Worm (Caenorhabditis elegans): ENCODE measurements around the gene C14A4.6.

Gene C14A4.6

DNA sequence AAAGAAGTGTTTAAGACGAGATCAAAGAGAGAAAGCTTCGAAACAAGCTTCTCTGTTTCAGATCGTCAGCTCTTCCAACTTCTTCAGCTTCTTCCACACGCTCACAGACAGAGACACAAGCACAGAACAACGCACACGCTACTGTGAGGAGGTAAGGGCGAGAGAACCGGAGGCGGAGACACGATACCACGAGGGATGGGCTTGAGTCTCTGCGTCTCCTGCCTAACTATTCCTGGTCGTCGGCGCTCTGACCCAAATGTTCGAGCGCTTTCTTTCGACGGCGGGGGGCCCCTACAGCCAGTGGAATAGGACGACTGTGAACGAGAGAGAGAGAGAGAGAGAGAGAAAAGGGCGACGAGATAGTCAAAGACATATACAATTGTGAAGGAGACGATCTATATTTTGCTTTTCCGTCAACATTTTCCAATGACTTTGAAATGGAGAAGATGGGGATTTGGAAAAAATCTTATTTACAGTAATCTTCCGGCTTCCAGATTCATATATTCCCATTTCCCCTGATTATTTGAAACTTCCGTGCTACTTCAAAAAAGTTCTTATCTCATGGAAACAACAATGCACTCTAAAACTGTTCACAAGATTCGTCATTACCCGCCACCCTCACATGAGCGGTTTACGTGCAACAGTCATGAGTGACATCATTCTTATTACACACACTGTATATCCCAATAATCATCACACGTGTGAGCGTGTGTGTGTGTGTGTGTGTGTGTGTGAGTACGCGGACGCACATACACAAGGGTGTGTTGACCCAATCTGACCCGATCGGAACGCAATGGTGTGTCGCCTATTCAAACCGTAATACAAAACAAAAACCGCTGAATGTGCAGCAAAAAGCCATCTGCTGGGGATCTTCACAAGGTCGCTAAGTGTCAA lies 45.6 kb downstream of the C14A4.6 start (continued):
- no peak for TF ChIP-seq sox-2 (GFP tag; IDR thresholded peaks at IDR 0.05)
- no peak for TF ChIP-seq nhr-11 (tag; optimal IDR thresholded peaks at IDR 0.05)
- peak; percentile 2 for TF ChIP-seq gmeb-2 (tag; optimal IDR thresholded peaks at IDR 0.05)
- peak; percentile 42 for TF ChIP-seq pax-1 (tag; optimal IDR thresholded peaks at IDR 0.05)
- no peak for TF ChIP-seq ahr-1 (tag; optimal IDR thresholded peaks at IDR 0.05)
- TF ChIP-seq ceh-9 (tag; optimal IDR thresholded peaks at IDR 0.05) = no peak
- TF ChIP-seq nhr-232 (tag; optimal IDR thresholded peaks at IDR 0.05) = no peak
- peak; percentile 53 for TF ChIP-seq mec-3 (tag; optimal IDR thresholded peaks at IDR 0.05; ENCODE audit: borderline replicate concordance)
- TF ChIP-seq Y22D7AL.16 (tag; optimal IDR thresholded peaks at IDR 0.05) = no peak
- peak; percentile 32 for TF ChIP-seq pqm-1 (tag; optimal IDR thresholded peaks at IDR 0.05)
- TF ChIP-seq dmd-4 (tag; optimal IDR thresholded peaks at IDR 0.05; ENCODE audit: borderline replicate concordance) = no peak
- TF ChIP-seq ceh-24 (tag; optimal IDR thresholded peaks at IDR 0.05) = no peak
- TF ChIP-seq C38D4.7 (GFP tag; optimal IDR thresholded peaks at IDR 0.05) = no peak
- TF ChIP-seq eyg-1 (tag; optimal IDR thresholded peaks at IDR 0.05) = no peak
- TF ChIP-seq pha-2 (tag; optimal IDR thresholded peaks at IDR 0.05) = peak; percentile 42
- peak; percentile 88 for TF ChIP-seq ceh-18 (tag; optimal IDR thresholded peaks at IDR 0.05)
- TF ChIP-seq pha-4 (tag; optimal IDR thresholded peaks at IDR 0.05) = peak; percentile 11
- TF ChIP-seq ceh-31 (tag; optimal IDR thresholded peaks at IDR 0.05) = peak; percentile 81
- no peak for TF ChIP-seq elt-4 (tag; optimal IDR thresholded peaks at IDR 0.05)

DNA sequence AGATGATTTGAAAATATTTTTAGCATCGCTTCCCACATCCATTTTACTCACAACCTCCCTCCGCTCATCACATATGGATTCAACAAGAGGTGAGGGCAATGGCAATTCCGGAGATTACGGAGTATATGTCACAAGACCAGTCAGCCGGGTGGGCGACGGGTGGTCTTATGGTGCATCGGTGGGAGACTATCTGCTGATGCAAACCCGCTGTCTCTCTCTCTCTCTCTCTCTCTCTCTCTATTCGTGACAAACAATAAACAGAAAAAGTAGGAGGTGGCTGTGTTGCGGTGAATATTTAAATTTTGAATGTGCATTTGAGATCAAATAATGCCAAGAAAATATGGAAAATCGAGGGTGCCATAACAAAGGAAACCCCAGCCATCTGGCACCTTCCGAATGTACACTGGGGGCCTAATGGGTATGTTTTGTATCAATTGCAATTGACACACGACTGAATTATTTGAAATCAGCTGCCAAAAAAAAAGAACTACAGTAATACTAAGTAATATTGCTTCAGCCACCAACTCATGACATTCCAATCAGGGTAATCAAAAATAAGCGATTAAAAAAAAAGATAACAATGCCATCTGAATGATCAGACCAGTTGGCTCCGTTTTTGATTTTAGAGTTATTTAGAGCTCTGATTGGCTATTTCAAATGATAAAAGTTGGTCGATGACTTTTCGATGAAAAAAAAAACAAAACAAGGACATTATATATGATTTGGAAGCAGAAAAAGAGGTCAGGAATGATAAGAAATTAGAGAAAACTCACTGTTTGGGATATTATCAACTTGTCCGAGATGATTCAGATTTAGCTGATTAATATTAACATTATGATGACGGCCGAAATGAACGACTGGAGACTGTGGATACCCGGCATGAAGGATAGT lies 46.5 kb downstream of the C14A4.6 start:
- TF ChIP-seq ttx-3 (tag; optimal IDR thresholded peaks at IDR 0.05) (no peak), elt-2 (tag; optimal IDR thresholded peaks at IDR 0.05) (peak; percentile 39), ceh-31 (tag; optimal IDR thresholded peaks at IDR 0.05) (peak; percentile 10), hlh-6 (tag; optimal IDR thresholded peaks at IDR 0.05) (no peak), hlh-30 (tag; optimal IDR thresholded peaks at IDR 0.05; ENCODE audit: insufficient read depth) (peak; percentile 92)

ce11 chrII:10547311-10547710 lies 47.3 kb downstream of the C14A4.6 start:
- TF ChIP-seq ceh-48 (tag; optimal IDR thresholded peaks at IDR 0.05) (no peak), ceh-2 (tag; optimal IDR thresholded peaks at IDR 0.05) (no peak), sox-4 (tag; optimal IDR thresholded peaks at IDR 0.05) (no peak), T23F11.4 (GFP tag; optimal IDR thresholded peaks at IDR 0.05) (no peak), che-1 (tag; optimal IDR thresholded peaks at IDR 0.05) (no peak), unc-3 (GFP tag; conservative IDR thresholded peaks at IDR 0.05) (no peak), unc-3 (tag; optimal IDR thresholded peaks at IDR 0.05) (no peak), zip-5 (tag; optimal IDR thresholded peaks at IDR 0.05) (no peak), pha-4 (tag; optimal IDR thresholded peaks at IDR 0.05) (no peak), pax-1 (tag; optimal IDR thresholded peaks at IDR 0.05) (no peak), sox-2 (GFP tag; IDR thresholded peaks at IDR 0.05) (no peak), hlh-8 (tag; optimal IDR thresholded peaks at IDR 0.05) (peak; percentile 26), eyg-1 (tag; optimal IDR thresholded peaks at IDR 0.05) (no peak), tbx-7 (tag; optimal IDR thresholded peaks at IDR 0.05) (peak; percentile 24), F13H6.1 (tag; optimal IDR thresholded peaks at IDR 0.05) (no peak), ceh-19 (GFP tag; optimal IDR thresholded peaks at IDR 0.05) (no peak), gmeb-2 (tag; optimal IDR thresholded peaks at IDR 0.05) (no peak), lim-6 (tag; optimal IDR thresholded peaks at IDR 0.05) (peak; percentile 17), hlh-6 (tag; optimal IDR thresholded peaks at IDR 0.05) (peak; percentile 11), unc-86 (tag; optimal IDR thresholded peaks at IDR 0.05) (no peak), npax-4 (tag; optimal IDR thresholded peaks at IDR 0.05) (no peak), elt-4 (tag; optimal IDR thresholded peaks at IDR 0.05) (peak; percentile 12), ama-1 (optimal IDR thresholded peaks at IDR 0.05) (no peak), mec-3 (tag; optimal IDR thresholded peaks at IDR 0.05; ENCODE audit: borderline replicate concordance) (no peak), hlh-30 (tag; optimal IDR thresholded peaks at IDR 0.05; ENCODE audit: insufficient read depth) (no peak), ceh-18 (tag; optimal IDR thresholded peaks at IDR 0.05) (no peak), ceh-45 (GFP tag; IDR thresholded peaks at IDR 0.05) (no peak), nhr-232 (tag; optimal IDR thresholded peaks at IDR 0.05) (no peak), K09A11.1 (tag; optimal IDR thresholded peaks at IDR 0.05; ENCODE audit: insufficient read depth) (no peak), ceh-6 (GFP tag; optimal IDR thresholded peaks at IDR 0.05) (no peak), nfya-1 (tag; optimal IDR thresholded peaks at IDR 0.05) (no peak), C08G9.2 (tag; optimal IDR thresholded peaks at IDR 0.05) (no peak)

Measured in whole organism, late embryonic.